Comparison of ENCODE assay signal across 2 worm cellular contexts in the genomic region with DNA sequence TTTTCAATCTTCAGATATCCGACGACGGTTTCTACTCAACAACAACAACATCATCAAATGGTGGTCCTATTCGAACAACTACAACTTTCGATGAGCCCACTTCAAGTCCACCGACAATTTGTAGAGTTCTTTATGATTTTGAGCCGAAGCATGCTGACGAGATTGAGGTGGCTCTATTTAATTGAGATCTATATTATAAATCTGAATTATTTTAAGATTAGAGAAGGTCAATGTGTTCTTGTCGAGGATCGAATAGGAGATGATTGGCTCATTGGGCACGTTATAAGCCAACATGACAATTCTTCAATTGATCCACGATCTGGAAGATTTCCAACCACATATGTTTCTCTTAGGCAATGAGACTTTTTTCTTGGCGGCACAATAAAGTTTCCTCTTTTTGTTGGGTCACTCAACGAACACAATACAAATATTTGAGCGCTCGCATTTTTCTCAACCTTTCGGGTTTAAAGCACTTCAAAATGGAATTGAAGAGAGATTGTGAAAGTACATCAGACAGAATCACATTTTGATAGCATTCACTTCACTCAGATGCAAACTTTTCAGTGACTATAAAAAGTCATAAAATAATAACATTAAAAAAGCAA.
A peak's percentile ranks its signal among the peaks of the same experiment; 100 is the strongest.
TF ChIP-seq lines count a peak whose summit lies in the region.

No protein-coding gene starts in this region.

TF ChIP-seq in whole organism, L4 larva, 104 proteins besides CTCF, POLR2A, EP300 and RAD21 (continued from another document):
- TF ChIP-seq mes-2 (tag; optimal IDR thresholded peaks at IDR 0.05; lab: Kevin White, UChicago; ENCODE audit: poor library complexity, severe bottlenecking) (peak; percentile 17), ceh-62 (tag; optimal IDR thresholded peaks at IDR 0.05; lab: Kevin White, UChicago) (no peak), arid-1 (GFP tag; conservative IDR thresholded peaks at IDR 0.05; lab: Robert Waterston, UW) (peak; percentile 42), nhr-111 (GFP tag; optimal IDR thresholded peaks at IDR 0.05; lab: Kevin White, UChicago) (peak; percentile 45), F44E2.7 (GFP tag; IDR thresholded peaks at IDR 0.05; lab: Robert Waterston, UW) (no peak), ama-1 (optimal IDR thresholded peaks at IDR 0.05; lab: Kevin White, UChicago) (peak; percentile 92), fos-1 (tag; optimal IDR thresholded peaks at IDR 0.05; lab: Kevin White, UChicago) (no peak), nhr-42 (GFP tag; IDR thresholded peaks at IDR 0.05; lab: Robert Waterston, UW) (no peak), Y48G9A.11 (GFP tag; IDR thresholded peaks at IDR 0.05; lab: Robert Waterston, UW) (peak; percentile 48; the same call in 1 of the 2 replicates), spr-3 (GFP tag; optimal IDR thresholded peaks at IDR 0.05; lab: Kevin White, UChicago) (peak; percentile 71), nhr-25 (tag; optimal IDR thresholded peaks at IDR 0.05; lab: Kevin White, UChicago; ENCODE audit: borderline replicate concordance, insufficient read depth) (no peak), nhr-77 (tag; optimal IDR thresholded peaks at IDR 0.05; lab: Kevin White, UChicago) (no peak)

TF ChIP-seq in whole organism, young adult, 124 proteins besides CTCF, POLR2A, EP300 and RAD21 (continued from another document):
- no peak for TF ChIP-seq ZK185.1 (tag; optimal IDR thresholded peaks at IDR 0.05; lab: Kevin White, UChicago; ENCODE audit: poor library complexity, severe bottlenecking)
- TF ChIP-seq F23B12.7 (tag; optimal IDR thresholded peaks at IDR 0.05; lab: Kevin White, UChicago; ENCODE audit: insufficient read depth), result peak; percentile 40
- no peak; the same call in 1 of the 2 replicates for TF ChIP-seq Y56A3A.18 (GFP tag; IDR thresholded peaks at IDR 0.05; lab: Robert Waterston, UW)
- no peak for TF ChIP-seq C06A6.2 (GFP tag; conservative IDR thresholded peaks at IDR 0.05; lab: Robert Waterston, UW)
- peak; percentile 80 for TF ChIP-seq ceh-79 (tag; optimal IDR thresholded peaks at IDR 0.05; lab: Kevin White, UChicago)
- no peak for TF ChIP-seq ccch-3 (GFP tag; optimal IDR thresholded peaks at IDR 0.05; lab: Kevin White, UChicago)
- TF ChIP-seq nfya-1 (tag; optimal IDR thresholded peaks at IDR 0.05; lab: Kevin White, UChicago; ENCODE audit: borderline replicate concordance, insufficient read depth), result no peak
- TF ChIP-seq F55B11.4 (tag; optimal IDR thresholded peaks at IDR 0.05; lab: Kevin White, UChicago; ENCODE audit: borderline replicate concordance, insufficient read depth), result no peak
